Worm (Caenorhabditis elegans) whole organism, L4 larva: ENCODE data around the gene lact-8.

Source experiments
- T26A8.4 ChIP-seq: fragments of 200-800 bp; sonication (Bioruptor generic); IDR thresholded peaks from 2 replicates; pipeline ENCODE4 v1.3.6; 2022; ENCODE audit warnings: missing genetic modification characterization, missing compliant biosample characterization
- Y48G9A.11 ChIP-seq: fragments of 200-800 bp; sonication (Bioruptor generic); IDR thresholded peaks from 2 replicates; pipeline ENCODE4 v1.3.6; 2022; ENCODE audit warnings: missing genetic modification reagents, missing genetic modification characterization, missing compliant biosample characterization
- aha-1 ChIP-seq: fragments of 150-350 bp; peaks from one replicate; lab custom pipeline; 2014; ENCODE audit warnings: missing biosample characterization, missing genetic modification characterization
- attf-4 ChIP-seq: sonication (generic microtip); optimal IDR thresholded peaks from 3 replicates; lab custom pipeline; 2017; ENCODE audit warnings: missing biosample characterization, missing genetic modification characterization
- ceh-44 ChIP-seq: fragments of 200-800 bp; sonication (Bioruptor generic); IDR thresholded peaks from 2 replicates; pipeline ENCODE4 v1.3.6; 2022; ENCODE audit warnings: missing genetic modification reagents, missing genetic modification characterization, missing compliant biosample characterization
- ces-1 ChIP-seq: fragments of 150-350 bp; sonication (generic microtip); optimal IDR thresholded peaks from 4 replicates; lab custom pipeline; 2014; ENCODE audit warnings: missing biosample characterization, missing genetic modification reagents, missing genetic modification characterization
- cey-2 ChIP-seq: sonication (generic microtip); optimal IDR thresholded peaks from 3 replicates; lab custom pipeline; 2017; ENCODE audit warnings: missing genetic modification characterization, mild to moderate bottlenecking, missing compliant biosample characterization, antibody characterized with exemption, borderline replicate concordance; ENCODE audit not compliant: insufficient read depth
- ctbp-1 ChIP-seq: fragments of 200-800 bp; sonication (Bioruptor generic); IDR thresholded peaks from 2 replicates; pipeline ENCODE4 v1.3.6; 2022; ENCODE audit warnings: missing genetic modification reagents, missing genetic modification characterization, missing compliant biosample characterization
- daf-8 ChIP-seq: fragments of 200-800 bp; sonication (Bioruptor generic); IDR thresholded peaks from 2 replicates; pipeline ENCODE4 v1.3.6; 2022; ENCODE audit warnings: missing genetic modification characterization, missing compliant biosample characterization
- dmd-9 ChIP-seq: fragments of 200-800 bp; sonication (Bioruptor generic); IDR thresholded peaks from 2 replicates; pipeline ENCODE4 v1.3.6; 2022; ENCODE audit warnings: missing genetic modification reagents, missing genetic modification characterization, missing compliant biosample characterization
- dpl-1 ChIP-seq: fragments of 150-350 bp; optimal IDR thresholded peaks from 2 replicates; lab custom pipeline; 2014; ENCODE audit warnings: missing biosample characterization, missing genetic modification reagents, missing genetic modification characterization
- dve-1 ChIP-seq: sonication (generic microtip); optimal IDR thresholded peaks from 2 replicates; lab custom pipeline; 2017; ENCODE audit warnings: antibody characterized with exemption, mild to moderate bottlenecking, missing genetic modification characterization, missing compliant biosample characterization; ENCODE audit not compliant: insufficient read depth
- fos-1 ChIP-seq: fragments of 150-350 bp; optimal IDR thresholded peaks from 2 replicates; lab custom pipeline; 2014; ENCODE audit warnings: missing biosample characterization, missing genetic modification characterization
- jun-1 ChIP-seq: fragments of 150-350 bp; optimal IDR thresholded peaks from 2 replicates; lab custom pipeline; 2014; ENCODE audit warnings: missing biosample characterization, missing genetic modification reagents, missing genetic modification characterization
- lin-1 ChIP-seq: fragments of 200-800 bp; sonication (Bioruptor generic); IDR thresholded peaks from 2 replicates; pipeline ENCODE4 v1.3.6; 2022; ENCODE audit warnings: missing genetic modification reagents, missing genetic modification characterization, missing compliant biosample characterization
- lin-13 ChIP-seq: fragments of 150-350 bp; optimal IDR thresholded peaks from 2 replicates; lab custom pipeline; 2014; ENCODE audit warnings: missing biosample characterization, missing genetic modification reagents, missing genetic modification characterization
- lin-29 ChIP-seq: fragments of 200-800 bp; sonication (Bioruptor generic); IDR thresholded peaks from 2 replicates; pipeline ENCODE4 v1.3.6; 2022; ENCODE audit warnings: missing genetic modification reagents, missing genetic modification characterization, missing compliant biosample characterization
- lin-38 ChIP-seq: fragments of 200-800 bp; sonication (Bioruptor generic); IDR thresholded peaks from 2 replicates; pipeline ENCODE4 v1.3.6; 2022; ENCODE audit warnings: missing genetic modification reagents, missing genetic modification characterization, missing compliant biosample characterization
- lin-39 ChIP-seq: fragments of 150-350 bp; optimal IDR thresholded peaks from 2 replicates; lab custom pipeline; 2014; ENCODE audit warnings: missing biosample characterization, missing genetic modification reagents, missing genetic modification characterization
- lir-3 ChIP-seq: sonication (generic microtip); optimal IDR thresholded peaks from 2 replicates; lab custom pipeline; 2016; ENCODE audit warnings: mild to moderate bottlenecking, missing genetic modification characterization, missing compliant biosample characterization
- mdt-29 ChIP-seq: fragments of 200-800 bp; sonication (Bioruptor generic); IDR thresholded peaks from 2 replicates; pipeline ENCODE4 v1.3.6; 2022; ENCODE audit warnings: missing genetic modification reagents, missing genetic modification characterization, missing compliant biosample characterization
- mep-1 ChIP-seq: fragments of 150-350 bp; sonication (generic microtip); optimal IDR thresholded peaks from 3 replicates; lab custom pipeline; 2014; ENCODE audit warnings: missing biosample characterization, missing genetic modification characterization
- nhr-11 ChIP-seq: fragments of 150-350 bp; optimal IDR thresholded peaks from 2 replicates; lab custom pipeline; 2014; ENCODE audit warnings: missing biosample characterization, missing genetic modification characterization
- nhr-111 ChIP-seq: fragments of 200-800 bp; sonication (Bioruptor generic); optimal IDR thresholded peaks from 2 replicates; lab custom pipeline; 2018; ENCODE audit warnings: mild to moderate bottlenecking, missing genetic modification characterization, missing compliant biosample characterization
- nhr-237 ChIP-seq: sonication (generic microtip); optimal IDR thresholded peaks from 2 replicates; lab custom pipeline; 2017; ENCODE audit warnings: missing biosample characterization, missing genetic modification characterization
- nhr-28 ChIP-seq: fragments of 150-350 bp; optimal IDR thresholded peaks from 2 replicates; lab custom pipeline; 2014; ENCODE audit warnings: missing biosample characterization, missing genetic modification characterization
- nhr-41 ChIP-seq: fragments of 200-800 bp; sonication (Bioruptor generic); IDR thresholded peaks from 2 replicates; pipeline ENCODE4 v1.3.6; 2022; ENCODE audit warnings: missing genetic modification reagents, missing genetic modification characterization, missing compliant biosample characterization
- nhr-42 ChIP-seq: fragments of 200-800 bp; sonication (Bioruptor generic); IDR thresholded peaks from 2 replicates; pipeline ENCODE4 v1.3.6; 2022; ENCODE audit warnings: missing genetic modification characterization, missing compliant biosample characterization
- php-3 ChIP-seq: fragments of 200-800 bp; sonication (Bioruptor generic); IDR thresholded peaks from 2 replicates; pipeline ENCODE4 v1.3.6; 2022; ENCODE audit warnings: missing genetic modification reagents, missing genetic modification characterization, missing compliant biosample characterization
- rbr-2 ChIP-seq: sonication (generic microtip); optimal IDR thresholded peaks from 2 replicates; lab custom pipeline; 2016; ENCODE audit warnings: missing genotype, missing genetic modification characterization, missing compliant biosample characterization
- set-16 ChIP-seq: fragments of 200-800 bp; sonication (Bioruptor generic); IDR thresholded peaks from 2 replicates; pipeline ENCODE4 v1.3.6; 2022; ENCODE audit warnings: missing genetic modification reagents, missing genetic modification characterization, missing compliant biosample characterization
- skn-1 ChIP-seq: fragments of 150-350 bp; optimal IDR thresholded peaks from 2 replicates; lab custom pipeline; 2014; ENCODE audit warnings: missing biosample characterization, missing genetic modification characterization
- snpc-1.2 ChIP-seq: fragments of 200-800 bp; sonication (Bioruptor generic); IDR thresholded peaks from 2 replicates; pipeline ENCODE4 v1.3.6; 2022; ENCODE audit warnings: missing genetic modification reagents, missing genetic modification characterization, missing compliant biosample characterization
- tag-97 ChIP-seq: fragments of 200-800 bp; sonication (Bioruptor generic); IDR thresholded peaks from 2 replicates; pipeline ENCODE4 v1.3.6; 2022; ENCODE audit warnings: missing genetic modification characterization, missing compliant biosample characterization
- vab-7 ChIP-seq: fragments of 200-800 bp; sonication (Bioruptor generic); IDR thresholded peaks from 2 replicates; pipeline ENCODE4 v1.3.6; 2022; ENCODE audit warnings: missing genetic modification reagents, missing genetic modification characterization, missing compliant biosample characterization
- zag-1 ChIP-seq: fragments of 150-350 bp; optimal IDR thresholded peaks from 2 replicates; lab custom pipeline; 2014; ENCODE audit warnings: missing biosample characterization, missing genetic modification characterization
- zfp-2 ChIP-seq: sonication (generic microtip); optimal IDR thresholded peaks from 2 replicates; lab custom pipeline; 2016; ENCODE audit warnings: mild to moderate bottlenecking, missing genetic modification characterization, missing compliant biosample characterization
- zip-11 ChIP-seq: fragments of 200-800 bp; sonication (Bioruptor generic); IDR thresholded peaks from 2 replicates; pipeline ENCODE4 v1.3.6; 2022; ENCODE audit warnings: missing genetic modification characterization, missing compliant biosample characterization
- zip-2 ChIP-seq: fragments of 150-350 bp; optimal IDR thresholded peaks from 2 replicates; lab custom pipeline; 2014; ENCODE audit warnings: missing biosample characterization, missing genetic modification characterization
- ztf-7 ChIP-seq: fragments of 150-350 bp; optimal IDR thresholded peaks from 2 replicates; lab custom pipeline; 2014; ENCODE audit warnings: missing biosample characterization, missing genetic modification characterization

The lact-8 gene

DNA sequence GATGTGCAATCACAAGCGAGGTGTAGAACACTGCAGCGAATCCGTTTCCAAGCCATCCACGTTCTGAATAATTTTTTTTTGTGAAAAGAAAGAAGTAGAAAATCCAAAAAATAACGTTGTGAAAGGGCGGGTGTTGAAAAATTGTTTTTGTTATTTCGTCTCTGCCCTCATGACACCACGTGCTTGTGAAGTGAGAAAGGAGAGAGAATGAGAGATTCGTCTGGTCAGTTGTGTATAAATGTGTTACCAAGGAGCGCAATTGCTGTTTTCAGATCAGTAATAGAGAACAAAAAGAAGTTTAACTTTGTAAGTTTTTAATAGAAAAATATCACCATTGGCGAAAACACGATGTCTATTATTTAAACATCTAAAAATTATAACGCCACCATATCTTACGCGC is 27.8 kb upstream of the lact-8 start (continued):
- TF ChIP-seq nhr-28 (tag; lab: Kevin White, UChicago) = peak; percentile 47
- no peak for TF ChIP-seq ztf-7
- TF ChIP-seq lin-39 (tag; lab: Kevin White, UChicago) = no peak
- no peak for TF ChIP-seq attf-4 (tag; lab: Kevin White, UChicago)
- TF ChIP-seq mep-1 = peak; percentile 49
- 0 out of 2 replicates have a peak, but pooled peaks have one; percentile 7 for TF ChIP-seq lin-38 (GFP tag; lab: Robert Waterston, UW)
- no peak for TF ChIP-seq dmd-9 (GFP tag; lab: Robert Waterston, UW)
- no peak for TF ChIP-seq php-3 (GFP tag; lab: Robert Waterston, UW)
- TF ChIP-seq zag-1 = no peak
- no peak for TF ChIP-seq lir-3
- TF ChIP-seq, all 104 proteins: peak for 18

DNA sequence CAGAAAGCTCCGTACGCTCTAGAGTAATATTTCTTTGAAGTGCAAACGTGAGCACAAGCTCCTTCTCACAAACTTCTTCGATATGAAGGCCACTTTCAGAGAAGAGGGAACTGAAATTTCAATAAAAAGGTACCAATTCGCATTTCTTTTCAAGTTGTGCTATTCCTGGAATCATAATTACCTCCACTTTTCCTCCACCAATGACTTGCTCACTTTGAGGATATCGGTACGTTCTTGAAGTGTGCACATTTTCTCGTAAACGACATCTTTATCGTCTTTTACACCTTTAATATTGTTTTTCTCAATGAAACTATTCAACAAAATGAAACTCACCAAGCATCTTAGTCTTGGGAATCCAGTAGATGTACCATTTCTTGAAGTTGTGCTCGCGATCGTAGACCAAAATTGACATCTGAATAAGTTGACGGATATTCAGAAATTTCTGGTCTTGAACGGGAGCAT is 25.9 kb upstream of the lact-8 start, which contains the start of gene scb-1:
TSS of gene scb-1 (minus strand) at position 412 of the 462 bp plus-strand sequence.
- TF ChIP-seq nhr-42 = no peak
- TF ChIP-seq fos-1 (tag; lab: Kevin White, UChicago) = no peak
- no peak for TF ChIP-seq nhr-237 (tag; lab: Kevin White, UChicago)
- no peak for TF ChIP-seq set-16 (GFP tag; lab: Robert Waterston, UW)
- no peak for TF ChIP-seq zip-11
- TF ChIP-seq T26A8.4 (GFP tag; lab: Robert Waterston, UW) = peak; percentile 30; the same call in 1 of the 2 replicates
- peak; percentile 1 for TF ChIP-seq rbr-2
- TF ChIP-seq daf-8 (GFP tag; lab: Robert Waterston, UW) = no peak
- TF ChIP-seq Y48G9A.11 (GFP tag; lab: Robert Waterston, UW) = no peak
- no peak for TF ChIP-seq jun-1 (tag; lab: Kevin White, UChicago)
- TF ChIP-seq lin-29 = no peak
- TF ChIP-seq lin-1 (GFP tag; lab: Robert Waterston, UW) = no peak
- TF ChIP-seq aha-1 = peak; percentile 52
- no peak for TF ChIP-seq ces-1 (GFP tag; lab: Kevin White, UChicago)
- no peak for TF ChIP-seq nhr-41 (GFP tag; lab: Robert Waterston, UW)
- no peak for TF ChIP-seq dpl-1 (GFP tag; lab: Kevin White, UChicago)
- peak; percentile 38 for TF ChIP-seq nhr-111 (GFP tag; lab: Kevin White, UChicago)
- no peak for TF ChIP-seq vab-7 (GFP tag; lab: Robert Waterston, UW)
- peak; percentile 34 for TF ChIP-seq zip-2 (tag; lab: Kevin White, UChicago)
- TF ChIP-seq mep-1 = peak; percentile 0
- 0 out of 2 replicates have a peak, but pooled peaks have one; percentile 28 for TF ChIP-seq ctbp-1
- TF ChIP-seq dve-1 (tag; lab: Kevin White, UChicago) = no peak
- TF ChIP-seq tag-97 (GFP tag; lab: Robert Waterston, UW) = no peak
- 0 out of 2 replicates have a peak, but pooled peaks have one; percentile 20 for TF ChIP-seq mdt-29 (GFP tag; lab: Robert Waterston, UW)
- no peak for TF ChIP-seq cey-2 (tag; lab: Kevin White, UChicago)
- TF ChIP-seq snpc-1.2 (GFP tag; lab: Robert Waterston, UW) = no peak
- TF ChIP-seq ceh-44 = no peak
- no peak for TF ChIP-seq lin-13 (GFP tag; lab: Kevin White, UChicago)
- no peak for TF ChIP-seq zfp-2 (tag; lab: Kevin White, UChicago)
- no peak for TF ChIP-seq nhr-11 (tag; lab: Kevin White, UChicago)
- 0 out of 2 replicates have a peak, but pooled peaks have one; percentile 5 for TF ChIP-seq lin-38 (GFP tag; lab: Robert Waterston, UW)
- no peak for TF ChIP-seq skn-1 (tag; lab: Kevin White, UChicago)
